Worm (Caenorhabditis elegans) whole organism, midembryonic: ENCODE measurements around the gene C17H12.5.

Experiments
- T22C8.4 ChIP-seq: fragments of 200-800 bp; sonication (Bioruptor generic); IDR thresholded peaks from 2 replicates; pipeline ENCODE4 v1.3.6; 2022; ENCODE audit warnings: missing genetic modification characterization, missing compliant biosample characterization
- cog-1 ChIP-seq: sonication (generic microtip); optimal IDR thresholded peaks from 2 replicates; lab custom pipeline; 2016; ENCODE audit warnings: missing genetic modification characterization, missing compliant biosample characterization
- flt-1 ChIP-seq: fragments of 200-800 bp; sonication (Bioruptor generic); IDR thresholded peaks from 2 replicates; pipeline ENCODE4 v1.3.6; 2022; ENCODE audit warnings: missing genetic modification characterization, missing compliant biosample characterization
- klf-2 ChIP-seq: fragments of 200-800 bp; sonication (Bioruptor generic); conservative IDR thresholded peaks from 2 replicates; pipeline ENCODE4 v1.3.6; 2022; ENCODE audit warnings: missing genetic modification reagents, missing genetic modification characterization, missing compliant biosample characterization
- med-1 ChIP-seq: sonication (generic microtip); optimal IDR thresholded peaks from 2 replicates; lab custom pipeline; 2017; ENCODE audit warnings: missing genetic modification characterization, mild to moderate bottlenecking, missing compliant biosample characterization, antibody characterized with exemption, missing genetic modification reagents; ENCODE audit not compliant: insufficient read depth
- ref-1 ChIP-seq: fragments of 200-800 bp; sonication (Bioruptor generic); conservative IDR thresholded peaks from 2 replicates; pipeline ENCODE4 v1.3.6; 2022; ENCODE audit warnings: missing genetic modification reagents, missing genetic modification characterization, missing compliant biosample characterization
- tab-1 ChIP-seq: fragments of 200-800 bp; sonication (Bioruptor generic); IDR thresholded peaks from 2 replicates; pipeline ENCODE4 v1.3.6; 2022; ENCODE audit warnings: missing genetic modification characterization, missing compliant biosample characterization
- ztf-23 ChIP-seq: fragments of 200-800 bp; sonication (Bioruptor generic); IDR thresholded peaks from 2 replicates; pipeline ENCODE4 v1.3.6; 2022; ENCODE audit warnings: missing genetic modification reagents, missing genetic modification characterization, missing compliant biosample characterization
- ztf-29 ChIP-seq: fragments of 200-800 bp; sonication (Bioruptor generic); IDR thresholded peaks from 2 replicates; pipeline ENCODE4 v1.3.6; 2022; ENCODE audit warnings: missing genetic modification reagents, missing genetic modification characterization, missing compliant biosample characterization

C17H12.5 gene

DNA sequence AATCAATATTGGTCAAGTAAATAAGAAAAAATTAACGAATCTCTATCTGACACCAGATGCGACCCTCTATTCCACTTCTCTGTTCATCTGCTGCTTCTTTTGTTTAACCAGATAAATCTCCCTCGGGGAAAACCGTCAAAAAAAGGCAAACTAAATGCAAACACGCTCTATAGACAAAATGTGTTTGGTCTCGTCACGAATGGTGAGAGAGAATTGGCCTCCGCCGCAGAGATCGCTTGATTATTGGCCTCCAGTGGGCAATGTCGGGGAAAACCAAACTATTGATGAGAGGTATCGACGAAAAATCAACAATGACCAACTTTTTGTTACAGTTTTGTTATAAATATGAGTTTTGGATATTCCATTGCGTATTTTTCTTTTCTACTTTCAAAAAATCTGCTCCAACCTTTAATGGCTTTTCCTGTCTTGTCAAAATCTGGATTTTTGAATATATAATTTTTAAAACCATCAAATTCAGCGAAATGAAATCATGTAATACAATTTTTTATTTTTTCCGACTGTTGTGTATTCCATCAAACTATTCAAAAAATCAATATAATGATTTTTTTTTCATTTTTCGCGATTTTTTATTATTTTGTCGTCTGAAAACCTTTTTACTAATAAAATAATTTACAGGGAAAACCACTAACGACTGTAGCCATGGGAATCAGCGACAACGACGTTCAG lies 26.9 kb downstream of the C17H12.5 start, which contains the start of the genes C17H12.2 and vha-8:
Gene C17H12.2 (minus strand): TSS at position 51 of the 687 bp plus-strand sequence.
Gene vha-8 (plus strand): TSS at position 637 of the 687 bp plus-strand sequence.
- TF ChIP-seq cog-1 (tag; lab: Kevin White, UChicago) (peak; percentile 84), tab-1 (GFP tag; lab: Robert Waterston, UW) (no peak)

DNA sequence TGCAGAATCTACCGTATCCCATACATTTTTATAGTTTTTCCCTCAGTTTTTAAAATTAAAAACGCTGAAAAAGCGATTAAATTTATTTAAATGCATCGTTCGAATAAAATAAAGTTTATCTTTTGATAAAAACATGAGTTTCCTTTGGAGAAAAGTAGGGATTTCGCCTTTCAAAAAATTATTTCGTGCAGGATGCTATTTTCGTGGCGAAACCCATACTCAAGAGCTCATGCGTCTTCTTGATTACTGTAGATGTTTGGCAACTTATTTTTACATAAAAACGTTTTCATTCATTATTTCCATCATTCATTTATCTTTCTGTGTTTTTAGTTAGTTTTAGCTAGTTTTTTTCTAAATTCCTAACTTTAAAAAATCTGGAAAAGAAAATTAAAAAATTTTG lies 27.5 kb downstream of the C17H12.5 start:
- TF ChIP-seq cog-1 (tag; lab: Kevin White, UChicago) (no peak), ztf-23 (GFP tag; lab: Robert Waterston, UW) (no peak), T22C8.4 (GFP tag; lab: Robert Waterston, UW) (no peak), klf-2 (GFP tag; lab: Robert Waterston, UW) (no peak), flt-1 (GFP tag; lab: Robert Waterston, UW) (no peak), ref-1 (GFP tag; lab: Robert Waterston, UW) (no peak), med-1 (GFP tag; lab: Kevin White, UChicago) (no peak), ztf-29 (GFP tag; lab: Robert Waterston, UW) (no peak), tab-1 (GFP tag; lab: Robert Waterston, UW) (no peak)

DNA sequence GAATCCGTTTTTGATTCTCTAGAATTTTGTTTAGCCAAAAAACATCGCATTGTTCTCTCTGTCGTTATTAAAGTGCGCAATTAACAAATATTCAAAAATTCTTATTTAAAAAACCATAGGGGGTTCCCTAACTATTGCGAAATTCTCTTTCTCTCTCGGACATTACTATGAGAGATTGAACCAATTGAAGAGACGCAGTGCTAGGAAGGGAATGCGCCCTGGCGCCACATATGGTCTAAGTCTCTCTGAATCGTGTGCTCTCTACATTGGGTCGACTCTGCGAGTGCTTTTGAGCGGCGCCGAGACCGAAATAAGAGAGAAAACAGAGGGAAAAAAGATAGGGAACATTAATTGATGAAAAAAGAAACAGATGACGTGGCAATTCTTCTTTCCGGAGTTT lies 31.6 kb downstream of the C17H12.5 start:
- TF ChIP-seq ztf-23 (GFP tag; lab: Robert Waterston, UW), result no peak
- TF ChIP-seq med-1 (GFP tag; lab: Kevin White, UChicago), result no peak
- TF ChIP-seq tab-1 (GFP tag; lab: Robert Waterston, UW), result no peak
- no peak for TF ChIP-seq klf-2 (GFP tag; lab: Robert Waterston, UW)
- TF ChIP-seq flt-1 (GFP tag; lab: Robert Waterston, UW), result no peak
- no peak for TF ChIP-seq T22C8.4 (GFP tag; lab: Robert Waterston, UW)
- TF ChIP-seq cog-1 (tag; lab: Kevin White, UChicago), result no peak
- TF ChIP-seq ztf-29 (GFP tag; lab: Robert Waterston, UW), result no peak
- TF ChIP-seq ref-1 (GFP tag; lab: Robert Waterston, UW), result no peak

DNA sequence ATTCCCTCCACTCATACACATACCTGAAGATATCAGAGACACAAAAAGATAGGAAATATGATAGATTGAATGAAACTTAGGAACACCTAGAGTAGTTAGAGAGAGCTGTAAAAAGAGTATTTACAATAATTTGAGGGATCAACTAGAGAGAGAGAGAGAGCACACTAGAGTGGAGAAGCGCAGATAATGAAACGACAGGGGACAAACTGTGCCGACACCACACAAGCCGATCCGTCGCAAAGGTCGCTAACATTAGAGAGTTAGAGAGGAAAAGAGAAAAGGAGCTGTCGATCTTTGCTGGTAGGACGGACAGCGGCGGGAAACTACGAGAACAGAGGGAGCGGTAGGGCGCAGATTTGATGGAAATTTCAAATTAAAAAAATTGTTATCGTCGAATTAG lies 32.3 kb downstream of the C17H12.5 start, which contains the start of gene dyci-1:
Gene dyci-1 (minus strand): TSS at position 122 of the 400 bp plus-strand sequence.
- no peak for TF ChIP-seq tab-1 (GFP tag; lab: Robert Waterston, UW)
- TF ChIP-seq T22C8.4 (GFP tag; lab: Robert Waterston, UW), result no peak
- no peak for TF ChIP-seq med-1 (GFP tag; lab: Kevin White, UChicago)
- TF ChIP-seq klf-2 (GFP tag; lab: Robert Waterston, UW), result no peak

DNA sequence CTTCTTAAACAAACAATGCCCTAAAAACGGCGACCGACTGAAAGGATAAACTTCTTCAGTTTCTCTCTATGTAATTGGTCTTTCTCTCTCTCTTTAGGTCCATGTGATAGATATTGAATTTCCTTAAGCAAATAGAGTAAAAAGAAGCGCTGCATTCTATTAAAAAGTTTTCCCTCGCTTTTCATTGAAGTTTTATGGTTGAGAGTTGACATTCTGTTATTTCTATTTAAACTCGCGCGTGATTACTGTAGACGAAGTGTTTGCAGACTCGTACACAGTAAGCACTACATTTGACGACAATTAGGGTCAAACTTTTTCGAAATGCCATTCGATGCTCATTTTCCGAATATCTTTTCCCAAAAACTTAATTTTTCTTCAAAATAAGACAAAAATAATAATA lies 40.3 kb downstream of the C17H12.5 start:
- TF ChIP-seq ref-1 (GFP tag; lab: Robert Waterston, UW) (no peak), ztf-29 (GFP tag; lab: Robert Waterston, UW) (no peak), cog-1 (tag; lab: Kevin White, UChicago) (no peak), med-1 (GFP tag; lab: Kevin White, UChicago) (no peak), T22C8.4 (GFP tag; lab: Robert Waterston, UW) (no peak), klf-2 (GFP tag; lab: Robert Waterston, UW) (no peak)

DNA sequence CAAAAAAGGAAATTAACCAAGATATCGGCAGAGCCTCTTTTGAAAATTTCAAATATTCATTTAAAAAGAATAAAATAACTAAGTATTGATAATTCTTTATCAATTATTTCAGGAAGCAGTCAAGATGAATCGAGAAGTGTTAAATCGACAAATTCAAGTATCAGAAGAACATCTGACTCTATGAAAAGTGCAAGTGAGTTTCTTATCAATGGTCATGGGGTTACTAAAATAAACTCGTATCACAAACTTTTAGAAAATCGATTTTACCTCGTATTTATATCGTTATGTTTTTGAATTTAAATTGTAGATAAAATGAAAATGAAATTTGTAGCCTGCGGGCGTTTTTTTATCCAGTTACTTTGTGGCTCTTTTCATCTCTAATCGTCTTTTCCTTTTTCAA lies 45.9 kb downstream of the C17H12.5 start:
- TF ChIP-seq flt-1 (GFP tag; lab: Robert Waterston, UW) (no peak), T22C8.4 (GFP tag; lab: Robert Waterston, UW) (no peak), tab-1 (GFP tag; lab: Robert Waterston, UW) (no peak), ztf-29 (GFP tag; lab: Robert Waterston, UW) (no peak), ref-1 (GFP tag; lab: Robert Waterston, UW) (no peak), cog-1 (tag; lab: Kevin White, UChicago) (no peak), med-1 (GFP tag; lab: Kevin White, UChicago) (no peak), klf-2 (GFP tag; lab: Robert Waterston, UW) (no peak), ztf-23 (GFP tag; lab: Robert Waterston, UW) (no peak)

DNA sequence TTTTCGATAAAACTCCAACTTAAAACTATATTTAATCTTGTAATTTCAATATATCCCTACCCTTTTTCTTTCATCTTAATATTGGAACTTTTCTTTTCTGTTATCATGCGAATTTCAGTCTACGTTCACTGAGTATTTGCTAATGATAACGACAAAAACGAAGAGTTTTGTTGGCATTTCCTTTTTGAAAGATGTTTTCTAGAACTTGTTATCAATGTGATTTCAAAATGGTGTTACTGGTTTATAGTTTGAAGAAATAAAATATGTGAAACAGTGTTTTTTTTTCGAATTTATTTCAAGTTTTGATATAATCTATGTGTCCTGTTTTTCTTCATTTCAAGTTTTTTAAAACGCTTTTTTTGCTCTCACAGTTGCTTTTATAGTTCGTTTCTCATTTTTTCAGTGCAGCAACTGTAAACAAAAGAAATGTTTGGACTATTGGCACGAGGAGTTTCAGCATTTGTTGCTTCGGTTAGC lies 47.0 kb downstream of the C17H12.5 start, which contains the start of gene anat-1:
Gene anat-1 (plus strand): TSS at position 427 of the 477 bp plus-strand sequence.
- TF ChIP-seq ref-1 (GFP tag; lab: Robert Waterston, UW) (no peak), klf-2 (GFP tag; lab: Robert Waterston, UW) (no peak)

DNA sequence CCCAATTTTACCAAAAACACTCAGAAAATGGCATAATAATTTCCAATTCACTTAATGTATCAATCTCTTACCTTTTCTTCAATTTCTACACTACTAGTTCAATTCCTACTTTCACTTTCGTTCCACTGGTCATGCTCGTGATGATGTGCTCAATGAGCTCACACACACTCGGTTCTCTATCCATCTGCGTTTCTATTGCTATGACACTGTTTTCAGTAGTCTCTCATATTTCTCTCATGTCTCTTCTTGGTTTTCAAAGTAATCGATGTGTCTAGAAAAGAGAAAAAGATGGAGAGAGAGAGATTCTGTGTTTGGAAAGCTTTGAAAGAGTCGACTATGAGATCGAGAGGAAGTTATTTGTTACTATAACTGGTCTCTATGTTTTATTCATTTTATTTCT lies 50.2 kb downstream of the C17H12.5 start:
- no peak for TF ChIP-seq klf-2 (GFP tag; lab: Robert Waterston, UW)
- TF ChIP-seq ztf-29 (GFP tag; lab: Robert Waterston, UW), result no peak
- TF ChIP-seq T22C8.4 (GFP tag; lab: Robert Waterston, UW), result no peak
- TF ChIP-seq ref-1 (GFP tag; lab: Robert Waterston, UW), result no peak
